Worm (Caenorhabditis elegans) whole organism, midembryonic: ENCODE measurements around the gene F47B10.8.

ENCODE experiments used
- T22C8.4 ChIP-seq: fragments of 200-800 bp; sonication (Bioruptor generic); IDR thresholded peaks from 2 replicates; pipeline ENCODE4 v1.3.6; 2022; ENCODE audit warnings: missing genetic modification characterization, missing compliant biosample characterization
- cog-1 ChIP-seq: sonication (generic microtip); optimal IDR thresholded peaks from 2 replicates; lab custom pipeline; 2016; ENCODE audit warnings: missing genetic modification characterization, missing compliant biosample characterization
- flt-1 ChIP-seq: fragments of 200-800 bp; sonication (Bioruptor generic); IDR thresholded peaks from 2 replicates; pipeline ENCODE4 v1.3.6; 2022; ENCODE audit warnings: missing genetic modification characterization, missing compliant biosample characterization
- klf-2 ChIP-seq: fragments of 200-800 bp; sonication (Bioruptor generic); conservative IDR thresholded peaks from 2 replicates; pipeline ENCODE4 v1.3.6; 2022; ENCODE audit warnings: missing genetic modification reagents, missing genetic modification characterization, missing compliant biosample characterization
- med-1 ChIP-seq: sonication (generic microtip); optimal IDR thresholded peaks from 2 replicates; lab custom pipeline; 2017; ENCODE audit warnings: missing genetic modification characterization, mild to moderate bottlenecking, missing compliant biosample characterization, antibody characterized with exemption, missing genetic modification reagents; ENCODE audit not compliant: insufficient read depth
- ref-1 ChIP-seq: fragments of 200-800 bp; sonication (Bioruptor generic); conservative IDR thresholded peaks from 2 replicates; pipeline ENCODE4 v1.3.6; 2022; ENCODE audit warnings: missing genetic modification reagents, missing genetic modification characterization, missing compliant biosample characterization
- tab-1 ChIP-seq: fragments of 200-800 bp; sonication (Bioruptor generic); IDR thresholded peaks from 2 replicates; pipeline ENCODE4 v1.3.6; 2022; ENCODE audit warnings: missing genetic modification characterization, missing compliant biosample characterization
- ztf-23 ChIP-seq: fragments of 200-800 bp; sonication (Bioruptor generic); IDR thresholded peaks from 2 replicates; pipeline ENCODE4 v1.3.6; 2022; ENCODE audit warnings: missing genetic modification reagents, missing genetic modification characterization, missing compliant biosample characterization
- ztf-29 ChIP-seq: fragments of 200-800 bp; sonication (Bioruptor generic); IDR thresholded peaks from 2 replicates; pipeline ENCODE4 v1.3.6; 2022; ENCODE audit warnings: missing genetic modification reagents, missing genetic modification characterization, missing compliant biosample characterization

The F47B10.8 gene

DNA sequence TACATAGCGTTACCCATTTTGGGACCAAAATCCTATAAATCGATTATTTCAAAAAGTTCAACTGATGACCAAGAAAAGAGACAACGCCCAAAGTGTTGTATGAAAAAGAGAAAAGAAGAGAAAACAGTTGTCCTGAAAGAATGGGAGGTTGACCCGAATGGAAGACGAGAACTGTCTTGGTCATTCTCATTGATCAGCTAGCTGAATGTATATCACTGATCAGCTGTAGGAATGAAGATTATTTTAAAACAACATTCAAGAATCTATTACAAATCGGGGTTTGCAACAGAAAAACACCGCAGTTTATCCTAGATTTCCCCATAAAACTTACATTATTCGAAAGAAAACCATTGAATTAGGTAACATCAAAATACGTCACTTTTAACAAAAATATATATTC, 20.2 kb downstream of the F47B10.8 start, which contains the start of gene F47B10.5:
Gene F47B10.5, minus strand, starts transcription at position 101 of the 400 bp plus-strand sequence.
- TF ChIP-seq cog-1 (no peak), ref-1 (no peak), flt-1 (no peak), ztf-29 (GFP tag; lab: Robert Waterston, UW) (no peak), tab-1 (GFP tag; lab: Robert Waterston, UW) (no peak), med-1 (GFP tag; lab: Kevin White, UChicago) (no peak), ztf-23 (GFP tag; lab: Robert Waterston, UW) (no peak), klf-2 (GFP tag; lab: Robert Waterston, UW) (no peak), T22C8.4 (no peak)

DNA sequence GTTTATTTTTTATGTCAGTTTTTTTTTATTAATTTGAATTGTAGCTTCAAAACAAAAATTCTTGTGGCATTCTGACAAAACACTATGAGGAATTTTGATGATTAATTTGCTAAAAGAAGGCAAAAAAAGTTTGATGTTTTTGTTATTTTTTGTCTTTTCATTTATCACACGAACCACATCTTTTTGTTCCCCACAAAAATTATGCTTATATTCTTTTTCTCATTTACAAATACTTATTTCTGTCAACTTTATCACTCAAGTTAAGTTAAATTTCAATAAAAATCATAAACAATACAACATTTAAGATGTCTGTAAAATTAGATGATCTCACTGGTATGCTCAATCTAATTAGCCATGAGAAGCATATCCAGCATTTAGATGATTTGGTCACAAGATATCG, 22.4 kb downstream of the F47B10.8 start, which contains the start of gene F47B10.6:
Gene F47B10.6, plus strand, starts transcription at position 301 of the 400 bp plus-strand sequence.
- TF ChIP-seq T22C8.4 (no peak), ztf-23 (GFP tag; lab: Robert Waterston, UW) (no peak), med-1 (GFP tag; lab: Kevin White, UChicago) (no peak)

DNA sequence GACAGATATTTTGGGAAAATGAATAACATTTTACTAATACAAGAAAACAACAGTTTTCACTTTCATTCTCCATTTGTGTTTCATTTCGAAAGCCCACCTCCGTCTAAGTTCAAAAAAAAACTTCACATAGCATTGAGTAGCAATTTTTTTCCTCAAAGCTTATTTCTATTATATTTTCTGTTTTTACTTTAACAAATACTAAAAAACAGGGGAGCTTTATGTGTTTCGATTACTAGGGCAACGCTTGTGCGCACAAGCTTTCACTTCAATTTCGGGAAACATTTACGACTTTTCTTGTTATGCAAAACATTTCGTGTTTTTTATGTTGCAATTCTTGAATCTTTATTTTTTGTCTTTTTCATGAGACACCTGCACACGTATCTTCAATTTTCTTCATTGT, 24.7 kb downstream of the F47B10.8 start, which contains the start of gene T21E8.5:
Gene T21E8.5, plus strand, starts transcription at position 301 of the 400 bp plus-strand sequence.
- TF ChIP-seq klf-2 (GFP tag; lab: Robert Waterston, UW) (no peak), ztf-29 (GFP tag; lab: Robert Waterston, UW) (no peak), T22C8.4 (no peak), flt-1 (no peak), cog-1 (no peak), tab-1 (GFP tag; lab: Robert Waterston, UW) (no peak), med-1 (GFP tag; lab: Kevin White, UChicago) (no peak), ztf-23 (GFP tag; lab: Robert Waterston, UW) (no peak), ref-1 (no peak)

ce11 chrX:10883203-10883602, 27.4 kb downstream of the F47B10.8 start, which contains the start of gene T21E8.7:
T21E8.7 (plus strand) TSS chrX:10883503.
- TF ChIP-seq cog-1 (no peak), ztf-29 (GFP tag; lab: Robert Waterston, UW) (no peak), klf-2 (GFP tag; lab: Robert Waterston, UW) (no peak), ztf-23 (GFP tag; lab: Robert Waterston, UW) (no peak), med-1 (GFP tag; lab: Kevin White, UChicago) (no peak), T22C8.4 (no peak), ref-1 (no peak), flt-1 (no peak), tab-1 (GFP tag; lab: Robert Waterston, UW) (no peak)

DNA sequence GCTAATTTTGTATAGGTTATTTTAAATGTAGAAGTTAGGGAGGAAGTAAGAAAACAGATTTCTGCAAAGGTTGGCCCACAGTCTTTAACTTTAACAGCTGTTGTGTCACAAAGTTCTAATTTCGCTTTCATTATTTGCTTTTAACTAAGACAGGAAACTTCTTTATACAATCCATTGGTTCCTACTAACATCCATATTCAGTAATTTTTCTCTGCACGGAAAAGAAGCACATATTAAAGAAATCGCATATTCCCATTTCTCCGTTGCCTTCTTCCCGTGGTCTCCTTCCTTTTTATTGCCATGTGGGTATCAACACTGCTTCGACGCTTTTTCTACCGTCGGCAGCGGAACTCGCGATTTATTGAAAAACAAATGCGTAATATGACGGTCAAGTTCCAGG, 28.6 kb downstream of the F47B10.8 start, which contains the start of gene T21E8.6:
Gene T21E8.6, plus strand, starts transcription at position 301 of the 400 bp plus-strand sequence.
- TF ChIP-seq ztf-23 (GFP tag; lab: Robert Waterston, UW): no peak
- TF ChIP-seq ztf-29 (GFP tag; lab: Robert Waterston, UW): no peak
- TF ChIP-seq ref-1: no peak
- no peak for TF ChIP-seq med-1 (GFP tag; lab: Kevin White, UChicago)
- TF ChIP-seq tab-1 (GFP tag; lab: Robert Waterston, UW): no peak
- no peak for TF ChIP-seq cog-1
- TF ChIP-seq klf-2 (GFP tag; lab: Robert Waterston, UW): no peak
- TF ChIP-seq T22C8.4: no peak

- TF ChIP-seq ref-1: no peak
- TF ChIP-seq flt-1: no peak
- no peak for TF ChIP-seq med-1 (GFP tag; lab: Kevin White, UChicago)
- TF ChIP-seq T22C8.4: no peak
- no peak for TF ChIP-seq cog-1
- no peak for TF ChIP-seq tab-1 (GFP tag; lab: Robert Waterston, UW)
- TF ChIP-seq ztf-23 (GFP tag; lab: Robert Waterston, UW): no peak
- no peak for TF ChIP-seq ztf-29 (GFP tag; lab: Robert Waterston, UW)
- TF ChIP-seq klf-2 (GFP tag; lab: Robert Waterston, UW): no peak
Measured at ce11 chrX:10880509-10880908, 30.1 kb downstream of the F47B10.8 start, which contains the start of gene T21E8.4. T21E8.4 (plus strand) TSS chrX:10880809.

DNA sequence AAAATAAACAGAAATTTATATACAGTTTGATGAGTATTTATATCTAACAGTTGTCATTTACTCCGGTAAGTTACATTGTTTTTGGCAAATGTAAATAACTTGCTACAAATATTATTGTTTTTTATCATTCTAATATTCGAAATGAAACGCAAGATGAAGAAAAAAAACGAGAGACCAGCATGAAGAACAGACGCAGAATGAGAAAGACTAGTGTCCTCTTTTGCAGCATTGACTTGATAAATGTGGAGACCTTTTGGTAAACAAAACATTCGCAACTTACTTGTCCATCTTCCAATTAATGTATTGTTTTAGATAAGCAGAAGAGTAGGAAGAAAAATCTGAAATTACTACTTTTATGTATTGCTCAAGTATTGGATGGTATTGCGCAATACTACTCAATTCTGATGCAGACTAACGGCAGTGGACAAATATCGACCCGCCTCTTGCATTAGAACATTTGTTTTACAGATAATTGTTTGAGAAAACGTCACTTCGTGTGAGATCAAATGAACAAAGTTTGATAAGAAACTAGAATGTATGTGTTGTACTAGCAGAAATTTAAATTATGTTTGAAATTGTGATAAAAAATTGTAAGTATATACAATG, 33.4 kb downstream of the F47B10.8 start, which contains the start of gene pgp-6:
Gene pgp-6, minus strand, starts transcription at position 288 of the 606 bp plus-strand sequence.
- no peak for TF ChIP-seq cog-1
- no peak for TF ChIP-seq med-1 (GFP tag; lab: Kevin White, UChicago)
- no peak for TF ChIP-seq tab-1 (GFP tag; lab: Robert Waterston, UW)
- TF ChIP-seq ztf-23 (GFP tag; lab: Robert Waterston, UW): no peak
- no peak for TF ChIP-seq T22C8.4
- no peak for TF ChIP-seq klf-2 (GFP tag; lab: Robert Waterston, UW)
- TF ChIP-seq flt-1: no peak
- no peak for TF ChIP-seq ref-1
- no peak for TF ChIP-seq ztf-29 (GFP tag; lab: Robert Waterston, UW)

DNA sequence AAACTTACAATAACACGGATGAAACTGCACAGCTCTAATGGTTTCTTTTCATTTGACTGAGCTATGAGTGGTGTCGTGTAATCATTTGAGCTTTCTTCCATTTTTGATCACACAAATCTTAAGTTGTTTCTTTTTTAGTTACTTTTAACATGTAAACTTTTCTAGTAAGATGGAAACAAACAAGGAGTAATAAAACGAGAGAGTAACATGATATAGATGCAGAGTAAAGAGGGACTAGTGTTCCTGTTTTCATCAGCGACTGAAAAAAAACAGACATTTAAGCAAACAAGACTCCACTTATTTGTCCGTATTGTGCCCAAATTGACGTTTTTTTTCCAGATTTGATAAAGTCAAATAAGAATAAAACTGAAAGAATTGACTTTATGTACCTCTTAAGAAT, 40.5 kb downstream of the F47B10.8 start, which contains the start of gene pgp-7:
Gene pgp-7, minus strand, starts transcription at position 101 of the 400 bp plus-strand sequence.
- TF ChIP-seq med-1 (GFP tag; lab: Kevin White, UChicago): no peak
- no peak for TF ChIP-seq flt-1
- TF ChIP-seq klf-2 (GFP tag; lab: Robert Waterston, UW): no peak
- no peak for TF ChIP-seq ztf-29 (GFP tag; lab: Robert Waterston, UW)
- no peak for TF ChIP-seq cog-1
- TF ChIP-seq ref-1: no peak
- no peak for TF ChIP-seq tab-1 (GFP tag; lab: Robert Waterston, UW)
- TF ChIP-seq ztf-23 (GFP tag; lab: Robert Waterston, UW): no peak
- TF ChIP-seq T22C8.4: no peak

DNA sequence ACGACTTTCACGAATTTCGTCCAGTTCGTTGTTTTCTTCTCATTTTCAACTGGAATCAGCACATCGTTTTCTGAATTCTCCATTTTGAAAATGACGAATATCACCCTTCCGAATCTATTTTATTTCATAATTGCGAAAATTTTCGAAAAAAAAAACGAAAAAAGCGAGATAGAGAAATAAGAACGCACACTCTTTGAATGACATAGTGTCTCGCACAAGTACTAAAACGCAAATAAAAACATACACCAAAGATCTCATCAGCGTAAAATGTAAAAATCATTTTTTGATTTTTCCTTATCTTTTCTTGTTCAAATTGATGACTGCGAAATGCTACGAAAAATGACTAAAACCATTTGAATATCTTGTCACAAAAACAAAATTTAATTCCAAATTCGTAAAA, 46.3 kb downstream of the F47B10.8 start, which contains the start of gene pgp-8:
Gene pgp-8, minus strand, starts transcription at position 101 of the 400 bp plus-strand sequence.
- no peak for TF ChIP-seq T22C8.4
- TF ChIP-seq med-1 (GFP tag; lab: Kevin White, UChicago): no peak
- no peak for TF ChIP-seq ztf-23 (GFP tag; lab: Robert Waterston, UW)
- no peak for TF ChIP-seq ref-1
- no peak for TF ChIP-seq flt-1
- TF ChIP-seq cog-1: no peak
- no peak for TF ChIP-seq ztf-29 (GFP tag; lab: Robert Waterston, UW)
- TF ChIP-seq klf-2 (GFP tag; lab: Robert Waterston, UW): no peak
- TF ChIP-seq tab-1 (GFP tag; lab: Robert Waterston, UW): no peak
